Worm (Caenorhabditis elegans) whole organism, mixed stage, embryonic: Measurements from ENCODE around the gene eef-1A.2.

Source experiments
- elt-1 ChIP-seq: sonication (generic microtip); optimal IDR thresholded peaks from 2 replicates; lab custom pipeline; 2017; ENCODE audit warnings: missing genetic modification characterization, mild to moderate bottlenecking, missing compliant biosample characterization, antibody characterized with exemption, moderate library complexity, borderline replicate concordance; ENCODE audit not compliant: insufficient read depth
- elt-3 ChIP-seq: fragments of 150-350 bp; optimal IDR thresholded peaks from 2 replicates; lab custom pipeline; 2014; ENCODE audit warnings: missing biosample characterization, missing genetic modification characterization
- snpc-4 ChIP-seq: fragments of 150-350 bp; optimal IDR thresholded peaks from 2 replicates; lab custom pipeline; 2014; ENCODE audit warnings: missing biosample characterization, missing genetic modification characterization
- sptf-1 ChIP-seq: sonication (generic microtip); optimal IDR thresholded peaks from 2 replicates; lab custom pipeline; 2017; ENCODE audit warnings: mild to moderate bottlenecking, missing genetic modification characterization, moderate library complexity, missing compliant biosample characterization
- unc-120 ChIP-seq: sonication (generic microtip); optimal IDR thresholded peaks from 2 replicates; lab custom pipeline; 2017; ENCODE audit warnings: missing genetic modification characterization, missing compliant biosample characterization; ENCODE audit not compliant: poor library complexity, severe bottlenecking
- unc-39 ChIP-seq: fragments of 150-350 bp; optimal IDR thresholded peaks from 2 replicates; lab custom pipeline; 2014; ENCODE audit warnings: missing biosample characterization, missing genetic modification characterization
- unc-62 ChIP-seq: fragments of 150-350 bp; optimal IDR thresholded peaks from 2 replicates; lab custom pipeline; 2014; ENCODE audit warnings: missing biosample characterization, missing genetic modification reagents, missing genetic modification characterization

DNA sequence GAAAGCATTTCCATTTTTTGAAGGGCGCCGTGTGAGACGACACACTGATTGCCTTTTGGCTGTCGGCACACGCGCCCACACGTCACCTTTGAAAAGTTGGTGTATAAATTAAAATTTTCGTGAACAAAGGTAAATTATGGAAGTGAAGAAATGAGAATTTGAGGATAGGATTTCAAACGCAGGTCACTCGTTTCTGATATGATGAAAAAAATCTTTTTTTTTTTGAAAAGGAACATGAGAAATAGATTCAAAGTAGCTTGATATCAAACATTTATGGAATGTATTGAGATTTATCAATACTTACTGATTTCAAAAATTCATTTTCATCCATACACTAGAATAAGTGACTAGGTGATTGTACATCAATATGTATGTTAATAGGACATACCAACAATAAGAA lies 5.9 kb upstream of the eef-1A.2 start:
- TF ChIP-seq snpc-4 (tag; lab: Kevin White, UChicago) (no peak), elt-1 (tag; lab: Kevin White, UChicago) (no peak), unc-39 (tag; lab: Kevin White, UChicago) (no peak), sptf-1 (tag; lab: Kevin White, UChicago) (no peak), unc-120 (tag; lab: Kevin White, UChicago) (no peak), unc-62 (GFP tag; lab: Kevin White, UChicago) (no peak), elt-3 (no peak)
